Worm (Caenorhabditis elegans): Measurements from ENCODE around the gene rog-1.

- TF ChIP-seq sea-2 (GFP tag; IDR thresholded peaks at IDR 0.05), result no peak
- no peak for TF ChIP-seq snpc-4 (GFP tag; optimal IDR thresholded peaks at IDR 0.05)
- TF ChIP-seq snpc-4 (tag; optimal IDR thresholded peaks at IDR 0.05), result no peak
- no peak for TF ChIP-seq tlf-1 (GFP tag; optimal IDR thresholded peaks at IDR 0.05)
These were observed 26.7 kb upstream of the rog-1 start, which contains the start of gene Y51H7C.8 for ce11 chrII:1401474-1401873.
